Worm (Caenorhabditis elegans): Measurements from ENCODE around the gene eif-2A.
A peak's percentile ranks its signal among the peaks of the same experiment; 100 is the strongest.

The eif-2A gene

ce11 chrII:10416332-10416863, at the start of gene eif-2A (continued):
- no peak for TF ChIP-seq nfyb-1 (GFP tag; IDR thresholded peaks at IDR 0.05)
- no peak for TF ChIP-seq lsy-27 (tag; optimal IDR thresholded peaks at IDR 0.05; ENCODE audit: borderline replicate concordance, insufficient read depth)
- no peak for TF ChIP-seq ceh-100 (GFP tag; IDR thresholded peaks at IDR 0.05)
- no peak for TF ChIP-seq nfya-2 (GFP tag; IDR thresholded peaks at IDR 0.05)
- TF ChIP-seq madf-8 (GFP tag; conservative IDR thresholded peaks at IDR 0.05) = peak; percentile 83
- TF ChIP-seq lin-26 (GFP tag; IDR thresholded peaks at IDR 0.05) = no peak
- no peak for TF ChIP-seq F52B5.7 (tag; optimal IDR thresholded peaks at IDR 0.05)
- no peak for TF ChIP-seq let-607 (tag; optimal IDR thresholded peaks at IDR 0.05)
- no peak for TF ChIP-seq cebp-2 (GFP tag; IDR thresholded peaks at IDR 0.05)
- TF ChIP-seq die-1 (tag; optimal IDR thresholded peaks at IDR 0.05) = no peak
- TF ChIP-seq Y67H2A.10 (GFP tag; conservative IDR thresholded peaks at IDR 0.05) = no peak
- peak; percentile 76 for TF ChIP-seq ceh-91 (GFP tag; IDR thresholded peaks at IDR 0.05)
- TF ChIP-seq dox-1 (GFP tag; IDR thresholded peaks at IDR 0.05) = no peak
- TF ChIP-seq aptf-2 (GFP tag; conservative IDR thresholded peaks at IDR 0.05) = no peak
- TF ChIP-seq fkh-3 (tag; optimal IDR thresholded peaks at IDR 0.05) = no peak
- TF ChIP-seq madf-3 (GFP tag; IDR thresholded peaks at IDR 0.05) = no peak
- TF ChIP-seq madf-10 (tag; optimal IDR thresholded peaks at IDR 0.05) = no peak
- no peak for TF ChIP-seq mel-28 (tag; optimal IDR thresholded peaks at IDR 0.05; ENCODE audit: borderline replicate concordance)
- no peak for TF ChIP-seq ztf-6 (GFP tag; IDR thresholded peaks at IDR 0.05)
- TF ChIP-seq gei-17 (GFP tag; optimal IDR thresholded peaks at IDR 0.05) = no peak
- no peak for TF ChIP-seq hlh-26 (GFP tag; conservative IDR thresholded peaks at IDR 0.05)
- TF ChIP-seq ztf-26 (tag; optimal IDR thresholded peaks at IDR 0.05) = no peak
- TF ChIP-seq F57C9.4 (tag; optimal IDR thresholded peaks at IDR 0.05) = no peak
- no peak for TF ChIP-seq bed-1 (GFP tag; IDR thresholded peaks at IDR 0.05)
- no peak for TF ChIP-seq nhr-120 (GFP tag; IDR thresholded peaks at IDR 0.05)
- TF ChIP-seq nhr-27 (tag; optimal IDR thresholded peaks at IDR 0.05) = no peak
- peak; percentile 88 for TF ChIP-seq efl-1 (GFP tag; optimal IDR thresholded peaks at IDR 0.05)
- no peak for TF ChIP-seq pbrm-1 (GFP tag; IDR thresholded peaks at IDR 0.05)
- TF ChIP-seq ztf-22 (GFP tag; optimal IDR thresholded peaks at IDR 0.05) = no peak
- TF ChIP-seq ztf-28 (GFP tag; IDR thresholded peaks at IDR 0.05) = no peak
- TF ChIP-seq mxl-1 (tag; optimal IDR thresholded peaks at IDR 0.05) = no peak
- TF ChIP-seq B0261.1 (tag; optimal IDR thresholded peaks at IDR 0.05) = no peak
- TF ChIP-seq K12H6.12 (tag; optimal IDR thresholded peaks at IDR 0.05) = no peak
- no peak for TF ChIP-seq chd-7 (tag; optimal IDR thresholded peaks at IDR 0.05)
- no peak for TF ChIP-seq snpc-4 (GFP tag; optimal IDR thresholded peaks at IDR 0.05)
- TF ChIP-seq snpc-4 (tag; optimal IDR thresholded peaks at IDR 0.05) = no peak
- TF ChIP-seq Y79H2A.3 (GFP tag; conservative IDR thresholded peaks at IDR 0.05) = no peak
- no peak for TF ChIP-seq T26A5.8 (tag; optimal IDR thresholded peaks at IDR 0.05)
- no peak for TF ChIP-seq C06A6.2 (GFP tag; conservative IDR thresholded peaks at IDR 0.05)
- TF ChIP-seq hmg-1.2 (GFP tag; IDR thresholded peaks at IDR 0.05) = 0 out of 2 replicates have a peak, but pooled peaks have one; percentile 5
- no peak for TF ChIP-seq F23B12.7 (tag; optimal IDR thresholded peaks at IDR 0.05; ENCODE audit: insufficient read depth)
